Fruit fly (Drosophila melanogaster) whole organism, pupa: Measurements from ENCODE around the gene CG5255.

Source experiments
- CG10348 ChIP-seq: fragments of 200-800 bp; sonication (Bioruptor generic); IDR thresholded peaks from 2 replicates; pipeline ENCODE4 v1.3.6; 2022; ENCODE audit warnings: missing biosample characterization, missing genetic modification characterization
- CG8301 ChIP-seq: fragments of 200-800 bp; sonication (Bioruptor generic); optimal IDR thresholded peaks from 2 replicates; lab custom pipeline; 2018; ENCODE audit warnings: missing biosample characterization, mild to moderate bottlenecking, missing genetic modification characterization
- D1 ChIP-seq: fragments of 200-800 bp; sonication (Bioruptor generic); optimal IDR thresholded peaks from 2 replicates; lab custom pipeline; 2018; ENCODE audit warnings: missing biosample characterization, mild to moderate bottlenecking, missing genetic modification characterization, moderate library complexity
- EcR ChIP-seq: fragments of 200-800 bp; sonication (Bioruptor generic); optimal IDR thresholded peaks from 3 replicates; lab custom pipeline; 2019; ENCODE audit warnings: missing biosample characterization, missing genetic modification characterization, mild to moderate bottlenecking, moderate library complexity, missing genetic modification reagents
- Ets98B ChIP-seq: fragments of 200-800 bp; sonication (Bioruptor generic); IDR thresholded peaks from 2 replicates; pipeline ENCODE4 v1.3.6; 2022; ENCODE audit warnings: missing biosample characterization, missing genetic modification characterization
- Pif1B ChIP-seq: fragments of 200-800 bp; sonication (Bioruptor generic); optimal IDR thresholded peaks from 3 replicates; lab custom pipeline; 2016; ENCODE audit warnings: missing biosample characterization, missing genetic modification characterization
- fd96Ca ChIP-seq: fragments of 200-800 bp; sonication (Bioruptor generic); IDR thresholded peaks from 3 replicates; pipeline ENCODE4 v1.3.6; 2022; ENCODE audit warnings: missing biosample characterization, missing genetic modification characterization

DNA sequence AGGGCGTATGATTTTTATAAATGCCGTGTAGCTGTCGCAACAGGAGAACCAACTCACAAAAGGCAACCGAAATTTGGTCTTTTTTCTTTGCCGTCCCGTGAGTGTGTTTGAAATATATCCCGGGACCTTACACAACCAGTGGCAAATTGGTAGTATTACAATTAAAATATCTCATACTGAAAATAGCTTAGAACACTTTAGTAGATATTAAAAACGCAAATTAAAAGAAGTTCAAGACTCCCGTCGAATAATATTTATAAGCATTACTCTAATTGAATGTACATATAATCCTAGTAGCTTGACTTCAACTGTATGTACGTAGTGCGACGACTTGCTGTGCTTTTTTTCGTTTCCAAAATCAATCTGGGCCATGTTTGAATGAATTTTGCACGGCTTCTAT is 40.4 kb downstream of the CG5255 start:
- TF ChIP-seq D1 (tag; lab: Kevin White, UChicago), result no peak
- TF ChIP-seq Ets98B, result no peak
- TF ChIP-seq fd96Ca (GFP tag; lab: Robert Waterston, UW), result no peak
- TF ChIP-seq EcR (GFP tag; lab: Kevin White, UChicago), result no peak
- no peak for TF ChIP-seq CG8301 (tag; lab: Kevin White, UChicago)
- TF ChIP-seq CG10348 (GFP tag; lab: Robert Waterston, UW), result no peak
- TF ChIP-seq Pif1B (GFP tag; lab: Kevin White, UChicago), result no peak
